Fruit fly (Drosophila melanogaster) whole organism, embryonic: ENCODE measurements around the gene CG13075.

ENCODE experiments used
- ATbp ChIP-seq: fragments of 200-800 bp; sonication (Bioruptor generic); optimal IDR thresholded peaks from 2 replicates; lab custom pipeline; 2017; ENCODE audit warnings: missing biosample characterization, mild to moderate bottlenecking, missing genetic modification characterization, missing genetic modification reagents
- Ada2b ChIP-seq: fragments of 200-800 bp; sonication (Bioruptor generic); IDR thresholded peaks from 2 replicates; pipeline ENCODE4 v1.3.6; 2022; ENCODE audit warnings: missing biosample characterization, missing genetic modification characterization
- Awh ChIP-seq: fragments of 200-800 bp; sonication (Bioruptor generic); IDR thresholded peaks from 2 replicates; pipeline ENCODE4, ENCODE4 v1.3.6; 2022; ENCODE audit warnings: missing biosample characterization, missing genetic modification characterization
- CG10959 ChIP-seq: fragments of 200-800 bp; sonication (Bioruptor generic); IDR thresholded peaks from 2 replicates; pipeline ENCODE4 v1.3.6; 2022; ENCODE audit warnings: missing biosample characterization, missing genetic modification characterization
- CG11093 ChIP-seq: fragments of 200-800 bp; sonication (Bioruptor generic); IDR thresholded peaks from 3 replicates; pipeline ENCODE4 v1.3.6; 2022; ENCODE audit warnings: missing biosample characterization, missing genetic modification characterization
- CG11696 ChIP-seq: fragments of 200-800 bp; sonication (Bioruptor generic); IDR thresholded peaks from 2 replicates; pipeline ENCODE4 v1.3.6; 2022; ENCODE audit warnings: missing biosample characterization, missing genetic modification characterization
- CG1233 ChIP-seq: fragments of 200-800 bp; sonication (Bioruptor generic); optimal IDR thresholded peaks from 4 replicates; lab custom pipeline; 2018; ENCODE audit warnings: missing biosample characterization, mild to moderate bottlenecking, missing genetic modification characterization
- CG12391 ChIP-seq: fragments of 200-800 bp; sonication (Bioruptor generic); optimal IDR thresholded peaks from 3 replicates; lab custom pipeline; 2018; ENCODE audit warnings: missing biosample characterization, mild to moderate bottlenecking, missing genetic modification characterization, moderate library complexity
- CG15514 ChIP-seq: fragments of 200-800 bp; sonication (Bioruptor generic); optimal IDR thresholded peaks from 3 replicates; lab custom pipeline; 2017; ENCODE audit warnings: missing biosample characterization, missing genetic modification characterization, mild to moderate bottlenecking, moderate library complexity, missing genetic modification reagents
- CG16813 ChIP-seq: fragments of 200-800 bp; sonication (Bioruptor generic); IDR thresholded peaks from 3 replicates; pipeline ENCODE4 v1.3.6; 2022; ENCODE audit warnings: missing biosample characterization, missing genetic modification characterization; ENCODE audit not compliant: partially characterized antibody
- CG18619 ChIP-seq: fragments of 200-800 bp; sonication (Bioruptor generic); optimal IDR thresholded peaks from 3 replicates; lab custom pipeline; 2017; ENCODE audit warnings: missing biosample characterization, mild to moderate bottlenecking, missing genetic modification characterization
- CG2116 ChIP-seq: fragments of 200-800 bp; sonication (Bioruptor generic); optimal IDR thresholded peaks from 3 replicates; lab custom pipeline; 2018; ENCODE audit warnings: missing biosample characterization, mild to moderate bottlenecking, missing genetic modification characterization
- CG2120 ChIP-seq: fragments of 200-800 bp; sonication (Bioruptor generic); optimal IDR thresholded peaks from 3 replicates; lab custom pipeline; 2016; ENCODE audit warnings: missing biosample characterization, missing genetic modification characterization
- CG2129 ChIP-seq: fragments of 200-800 bp; sonication (Bioruptor generic); IDR thresholded peaks from 2 replicates; pipeline ENCODE4 v1.3.6; 2022; ENCODE audit warnings: missing biosample characterization, missing genetic modification characterization; ENCODE audit not compliant: partially characterized antibody
- CG30431 ChIP-seq: fragments of 200-800 bp; sonication (Bioruptor generic); optimal IDR thresholded peaks from 2 replicates; lab custom pipeline; 2017; ENCODE audit warnings: missing biosample characterization, missing genetic modification characterization
- CG3281 ChIP-seq: fragments of 200-800 bp; sonication (Bioruptor generic); optimal IDR thresholded peaks from 3 replicates; lab custom pipeline; 2017; ENCODE audit warnings: missing biosample characterization, mild to moderate bottlenecking, missing genetic modification characterization
- CG7928 ChIP-seq: fragments of 200-800 bp; sonication (Bioruptor generic); optimal IDR thresholded peaks from 2 replicates; lab custom pipeline; 2017; ENCODE audit warnings: missing biosample characterization, mild to moderate bottlenecking, missing genetic modification characterization
- CG8290 ChIP-seq, 3 experiments: fragments of 200-800 bp; sonication (Bioruptor generic); optimal IDR thresholded peaks; 2 replicates each; lab custom pipeline; 2016 to 2019; ENCODE audit warnings: missing biosample characterization in 3 of 3, missing genetic modification characterization in 3 of 3, mild to moderate bottlenecking in 2 of 3, moderate library complexity in 1 of 3
- CG9932 ChIP-seq: fragments of 200-800 bp; sonication (Bioruptor generic); IDR thresholded peaks from 2 replicates; pipeline ENCODE4 v1.3.6; 2022; ENCODE audit warnings: missing biosample characterization, missing genetic modification characterization
- Dek ChIP-seq: fragments of 200-800 bp; sonication (Bioruptor generic); optimal IDR thresholded peaks from 3 replicates; lab custom pipeline; 2019; ENCODE audit warnings: missing biosample characterization, mild to moderate bottlenecking, missing genetic modification characterization, moderate library complexity
- Dip3 ChIP-seq: fragments of 200-800 bp; sonication (Bioruptor generic); optimal IDR thresholded peaks from 3 replicates; lab custom pipeline; 2016; ENCODE audit warnings: missing biosample characterization, missing genetic modification characterization
- Drgx ChIP-seq: fragments of 200-800 bp; sonication (Bioruptor generic); IDR thresholded peaks from 2 replicates; pipeline ENCODE4 v1.3.6; 2022; ENCODE audit warnings: missing biosample characterization, missing genetic modification characterization
- Ets97D ChIP-seq: fragments of 200-800 bp; sonication (Bioruptor generic); optimal IDR thresholded peaks from 3 replicates; lab custom pipeline; 2016; ENCODE audit warnings: missing biosample characterization, missing genetic modification characterization
- H15 ChIP-seq: fragments of 200-800 bp; sonication (Bioruptor generic); IDR thresholded peaks from 3 replicates; pipeline ENCODE4 v1.3.6; 2022; ENCODE audit warnings: missing biosample characterization, missing genetic modification characterization
- Hand ChIP-seq: fragments of 200-800 bp; sonication (Bioruptor generic); optimal IDR thresholded peaks from 2 replicates; lab custom pipeline; 2017; ENCODE audit warnings: mild to moderate bottlenecking, missing biosample characterization, missing genetic modification reagents, missing genetic modification characterization
- Hmr ChIP-seq: fragments of 200-800 bp; sonication (Bioruptor generic); optimal IDR thresholded peaks from 3 replicates; lab custom pipeline; 2017; ENCODE audit warnings: mild to moderate bottlenecking, missing biosample characterization, missing genetic modification reagents, missing genetic modification characterization
- Hr51 ChIP-seq, 2 experiments: fragments of 200-800 bp; sonication (Bioruptor generic); optimal IDR thresholded peaks; 2 replicates in 1 of 2; 3 replicates in 1 of 2; lab custom pipeline; 2016 to 2018; ENCODE audit warnings: missing biosample characterization in 2 of 2, missing genetic modification characterization in 2 of 2, mild to moderate bottlenecking in 1 of 2, moderate library complexity in 1 of 2
- Jarid2 ChIP-seq: fragments of 200-800 bp; sonication (Bioruptor generic); optimal IDR thresholded peaks from 3 replicates; lab custom pipeline; 2017; ENCODE audit warnings: mild to moderate bottlenecking, missing biosample characterization, missing genetic modification reagents, missing genetic modification characterization
- PHDP ChIP-seq: fragments of 200-800 bp; sonication (Bioruptor generic); optimal IDR thresholded peaks from 3 replicates; lab custom pipeline; 2018; ENCODE audit warnings: missing biosample characterization, mild to moderate bottlenecking, missing genetic modification characterization, moderate library complexity
- Rx ChIP-seq: fragments of 200-800 bp; sonication (Bioruptor generic); IDR thresholded peaks from 2 replicates; pipeline ENCODE4 v1.3.6; 2022; ENCODE audit warnings: missing biosample characterization, missing genetic modification characterization
- Six4 ChIP-seq: fragments of 200-800 bp; sonication (Bioruptor generic); optimal IDR thresholded peaks from 2 replicates; lab custom pipeline; 2016; ENCODE audit warnings: missing biosample characterization, missing genetic modification characterization
- Stat92E ChIP-seq, 3 experiments: fragments of >200 bp in 2 of 3; fragments of 200-800 bp in 1 of 3; sonication (Bioruptor generic) in 1 of 3; optimal IDR thresholded peaks; 2 replicates each; lab custom pipeline; 2017 to 2019; ENCODE audit warnings: missing biosample characterization in 3 of 3, missing genetic modification characterization in 3 of 3, mild to moderate bottlenecking in 1 of 3, moderate library complexity in 1 of 3
- Tbp ChIP-seq: fragments of >200 bp; optimal IDR thresholded peaks from 2 replicates; lab custom pipeline; 2018; ENCODE audit warnings: missing biosample characterization, missing genetic modification characterization
- ab ChIP-seq: fragments of 200-800 bp; sonication (Bioruptor generic); optimal IDR thresholded peaks from 2 replicates; lab custom pipeline; 2016; ENCODE audit warnings: missing biosample characterization, missing genetic modification characterization
- cato ChIP-seq: fragments of 200-800 bp; sonication (Bioruptor generic); optimal IDR thresholded peaks from 2 replicates; lab custom pipeline; 2016; ENCODE audit warnings: missing biosample characterization, missing genetic modification characterization, borderline replicate concordance
- chinmo ChIP-seq: fragments of 200-800 bp; sonication (Bioruptor generic); IDR thresholded peaks from 4 replicates; pipeline ENCODE4 v1.3.6; 2022; ENCODE audit warnings: missing biosample characterization, missing genetic modification characterization; ENCODE audit not compliant: partially characterized antibody
- fd3F ChIP-seq: fragments of 200-800 bp; sonication (Bioruptor generic); optimal IDR thresholded peaks from 2 replicates; lab custom pipeline; 2018; ENCODE audit warnings: missing biosample characterization, mild to moderate bottlenecking, missing genetic modification characterization, moderate library complexity
- fd64A ChIP-seq: fragments of 200-800 bp; sonication (Bioruptor generic); optimal IDR thresholded peaks from 3 replicates; lab custom pipeline; 2018; ENCODE audit warnings: missing biosample characterization, mild to moderate bottlenecking, missing genetic modification characterization
- grn ChIP-seq: fragments of 200-800 bp; sonication (Bioruptor generic); optimal IDR thresholded peaks from 3 replicates; lab custom pipeline; 2017; ENCODE audit warnings: missing biosample characterization, missing genetic modification characterization
- inv ChIP-seq: fragments of 200-800 bp; sonication (Bioruptor generic); IDR thresholded peaks from 2 replicates; pipeline ENCODE4 v1.3.6; 2022; ENCODE audit warnings: missing biosample characterization, missing genetic modification characterization; ENCODE audit not compliant: partially characterized antibody
- ken ChIP-seq: fragments of 200-800 bp; sonication (Bioruptor generic); IDR thresholded peaks from 3 replicates; pipeline ENCODE4 v1.3.6; 2022; ENCODE audit warnings: missing biosample characterization, missing genetic modification characterization
- lab ChIP-seq: fragments of 200-800 bp; sonication (Bioruptor generic); optimal IDR thresholded peaks from 3 replicates; lab custom pipeline; 2017; ENCODE audit warnings: missing biosample characterization, missing genetic modification characterization, mild to moderate bottlenecking, moderate library complexity, missing genetic modification reagents
- phol ChIP-seq: fragments of 200-800 bp; sonication (Bioruptor generic); optimal IDR thresholded peaks from 3 replicates; lab custom pipeline; 2018; ENCODE audit warnings: missing biosample characterization, mild to moderate bottlenecking, missing genetic modification characterization, moderate library complexity
- row ChIP-seq: fragments of 200-800 bp; sonication (Bioruptor generic); IDR thresholded peaks from 3 replicates; pipeline ENCODE4 v1.3.6; 2022; ENCODE audit warnings: missing biosample characterization, missing genetic modification characterization
- run ChIP-seq: fragments of 200-800 bp; sonication (Bioruptor generic); optimal IDR thresholded peaks from 3 replicates; lab custom pipeline; 2018; ENCODE audit warnings: missing biosample characterization, mild to moderate bottlenecking, missing genetic modification characterization
- sna ChIP-seq: fragments of 200-800 bp; sonication (Bioruptor generic); IDR thresholded peaks from 2 replicates; pipeline ENCODE4 v1.3.6; 2022; ENCODE audit warnings: missing biosample characterization, missing genetic modification characterization; ENCODE audit not compliant: partially characterized antibody
- ttk ChIP-seq: fragments of 200-800 bp; sonication (Bioruptor generic); IDR thresholded peaks from 2 replicates; pipeline ENCODE4 v2.1.2; 2022; ENCODE audit warnings: missing biosample characterization, missing genetic modification characterization
- vnd ChIP-seq: fragments of 200-800 bp; sonication (Bioruptor generic); IDR thresholded peaks from 3 replicates; pipeline ENCODE4 v1.3.6; 2022; ENCODE audit warnings: missing biosample characterization, missing genetic modification characterization; ENCODE audit not compliant: partially characterized antibody
- wor ChIP-seq: fragments of 200-800 bp; sonication (Bioruptor generic); IDR thresholded peaks from 2 replicates; pipeline ENCODE4 v1.3.6; 2022; ENCODE audit warnings: missing biosample characterization, missing genetic modification characterization

Gene CG13075

dm6 chr3L:16045831-16046336, 37.9 kb upstream of the CG13075 start (continued):
- TF ChIP-seq CG12391 (tag; lab: Kevin White, UChicago): peak; percentile 97
- peak; percentile 94 for TF ChIP-seq CG1233
- peak; percentile 97 for TF ChIP-seq Drgx (GFP tag; lab: Robert Waterston, UW)
- TF ChIP-seq ttk (GFP tag; lab: Robert Waterston, UW): peak; percentile 85
- TF ChIP-seq ken (GFP tag; lab: Robert Waterston, UW): peak; percentile 85
- TF ChIP-seq CG2116: peak; percentile 67
- peak; percentile 84 for TF ChIP-seq wor (GFP tag; lab: Robert Waterston, UW)
- TF ChIP-seq Six4 (GFP tag; lab: Kevin White, UChicago): peak; percentile 89
- peak; percentile 88 for TF ChIP-seq CG18619
- TF ChIP-seq H15 (GFP tag; lab: Robert Waterston, UW): peak; percentile 86
- TF ChIP-seq grn (GFP tag; lab: Kevin White, UChicago): no peak
- TF ChIP-seq CG9932: peak; percentile 90
- peak; percentile 97 for TF ChIP-seq row
- peak; percentile 97 for TF ChIP-seq PHDP (tag; lab: Kevin White, UChicago)
- TF ChIP-seq CG15514 (GFP tag; lab: Kevin White, UChicago): peak; percentile 81
- TF ChIP-seq Hmr (GFP tag; lab: Kevin White, UChicago): peak; percentile 94
- TF ChIP-seq fd3F (GFP tag; lab: Kevin White, UChicago): peak; percentile 92
- TF ChIP-seq Rx (GFP tag; lab: Robert Waterston, UW): peak; percentile 83
- TF ChIP-seq Hr51 (GFP tag; optimal IDR thresholded peaks at IDR 0.05; lab: Kevin White, UChicago): peak; percentile 83 to 96
- TF ChIP-seq Awh (GFP tag; lab: Robert Waterston, UW): peak; percentile 83
- peak; percentile 88 for TF ChIP-seq Dip3 (GFP tag; lab: Kevin White, UChicago)
- TF ChIP-seq Tbp (GFP tag; lab: Kevin White, UChicago): no peak
- TF ChIP-seq CG3281 (GFP tag; lab: Kevin White, UChicago): peak; percentile 88
- no peak for TF ChIP-seq chinmo (GFP tag; lab: Robert Waterston, UW)
- TF ChIP-seq lab (GFP tag; lab: Kevin White, UChicago): peak; percentile 96
- peak; percentile 75 for TF ChIP-seq CG30431 (GFP tag; lab: Kevin White, UChicago)
- peak; percentile 87 for TF ChIP-seq CG11696 (GFP tag; lab: Robert Waterston, UW)
- no peak for TF ChIP-seq vnd (GFP tag; lab: Robert Waterston, UW)
- TF ChIP-seq CG10959 (GFP tag; lab: Robert Waterston, UW): peak; percentile 84
- peak; percentile 72 for TF ChIP-seq fd64A
- no peak for TF ChIP-seq inv
- peak; percentile 78 for TF ChIP-seq CG8290 (GFP tag; optimal IDR thresholded peaks at IDR 0.05; lab: Kevin White, UChicago)
- TF ChIP-seq CG8290 (tag; optimal IDR thresholded peaks at IDR 0.05; lab: Kevin White, UChicago): peak in 1 of 2 experiments; percentile 94
- peak; percentile 61 for TF ChIP-seq CG7928 (GFP tag; lab: Kevin White, UChicago)
- TF ChIP-seq run (tag; lab: Kevin White, UChicago): peak; percentile 95
- peak; percentile 96 for TF ChIP-seq phol (tag; lab: Kevin White, UChicago)
- TF ChIP-seq CG16813 (GFP tag; lab: Robert Waterston, UW): no peak
- peak; percentile 95 for TF ChIP-seq Dek
- peak; percentile 86 for TF ChIP-seq CG11093 (GFP tag; lab: Robert Waterston, UW)
- peak; percentile 95 for TF ChIP-seq CG2120 (GFP tag; lab: Kevin White, UChicago)
- TF ChIP-seq Ada2b: peak; percentile 87
- TF ChIP-seq cato (GFP tag; lab: Kevin White, UChicago): peak; percentile 25
- TF ChIP-seq Stat92E (GFP tag; optimal IDR thresholded peaks at IDR 0.05; lab: Kevin White, UChicago): no peak
- TF ChIP-seq ab (GFP tag; lab: Kevin White, UChicago): peak; percentile 77
- peak; percentile 41 for TF ChIP-seq Jarid2 (GFP tag; lab: Kevin White, UChicago)
- no peak for TF ChIP-seq sna (GFP tag; lab: Robert Waterston, UW)
- peak; percentile 89 for TF ChIP-seq ATbp (GFP tag; lab: Kevin White, UChicago)
- peak; percentile 47 for TF ChIP-seq Ets97D
- TF ChIP-seq Hand: peak; percentile 93
- no peak for TF ChIP-seq CG2129
